Worm (Caenorhabditis elegans) whole organism, L3 larva: ENCODE measurements around the gene nspb-11.

Source experiments
- aly-2 ChIP-seq: fragments of 150-350 bp; optimal IDR thresholded peaks from 2 replicates; lab custom pipeline; 2014; ENCODE audit warnings: missing biosample characterization, missing genetic modification characterization
- ama-1 ChIP-seq: fragments of 150-350 bp; optimal IDR thresholded peaks from 2 replicates; lab custom pipeline; 2018
- elt-3 ChIP-seq, 3 experiments: fragments of 150-350 bp in 1 of 3; sonication (generic microtip) in 2 of 3; optimal IDR thresholded peaks; 2 replicates in 2 of 3; 4 replicates in 1 of 3; lab custom pipeline; 2014 to 2017; ENCODE audit warnings: missing biosample characterization in 3 of 3, missing genetic modification characterization in 3 of 3
- lin-15B ChIP-seq: fragments of 150-350 bp; optimal IDR thresholded peaks from 2 replicates; lab custom pipeline; 2014; ENCODE audit warnings: missing biosample characterization, missing genetic modification characterization
- mdl-1 ChIP-seq: fragments of 150-350 bp; optimal IDR thresholded peaks from 2 replicates; lab custom pipeline; 2014; ENCODE audit warnings: missing biosample characterization, missing genetic modification characterization
- nhr-11 ChIP-seq: fragments of 150-350 bp; optimal IDR thresholded peaks from 2 replicates; lab custom pipeline; 2014; ENCODE audit warnings: missing biosample characterization, missing genetic modification characterization
- nhr-23 ChIP-seq: fragments of 150-350 bp; optimal IDR thresholded peaks from 2 replicates; lab custom pipeline; 2014; ENCODE audit warnings: missing biosample characterization, missing genetic modification reagents, missing genetic modification characterization
- pha-4 ChIP-seq: fragments of 150-350 bp; optimal IDR thresholded peaks from 2 replicates; lab custom pipeline; 2014; ENCODE audit warnings: missing biosample characterization, missing genetic modification reagents, missing genetic modification characterization
- pqm-1 ChIP-seq: fragments of 150-350 bp; optimal IDR thresholded peaks from 2 replicates; lab custom pipeline; 2017; ENCODE audit warnings: missing biosample characterization, missing genetic modification characterization, inconsistent platforms
- skn-1 ChIP-seq: fragments of 150-350 bp; optimal IDR thresholded peaks from 2 replicates; lab custom pipeline; 2014; ENCODE audit warnings: missing biosample characterization, missing genetic modification characterization
- snpc-4 ChIP-seq: fragments of 150-350 bp; optimal IDR thresholded peaks from 2 replicates; lab custom pipeline; 2014; ENCODE audit warnings: missing biosample characterization, missing genetic modification characterization
- ztf-11 ChIP-seq: fragments of 150-350 bp; optimal IDR thresholded peaks from 2 replicates; lab custom pipeline; 2014; ENCODE audit warnings: missing biosample characterization, missing genetic modification characterization

ce11 chrII:12914514-12915075 is 7.4 kb downstream of the nspb-11 start, which contains the start of gene F35C5.12:
- TF ChIP-seq lin-15B (peak; percentile 6), ama-1 (no peak), pqm-1 (tag; lab: Kevin White, UChicago) (no peak), pha-4 (tag; lab: Kevin White, UChicago) (peak; percentile 48), nhr-23 (tag; lab: Kevin White, UChicago) (peak; percentile 67), ztf-11 (tag; lab: Kevin White, UChicago) (no peak), mdl-1 (tag; lab: Kevin White, UChicago) (no peak), snpc-4 (no peak), skn-1 (tag; lab: Kevin White, UChicago) (peak; percentile 66), aly-2 (no peak), elt-3 (tag; optimal IDR thresholded peaks at IDR 0.05; lab: Kevin White, UChicago) (no peak), nhr-11 (tag; lab: Kevin White, UChicago) (no peak)
